Worm (Caenorhabditis elegans) whole organism, L1 larva: Measurements from ENCODE around the gene nep-18.

Experiments
- aha-1 ChIP-seq: fragments of 150-350 bp; optimal IDR thresholded peaks from 2 replicates; lab custom pipeline; 2014; ENCODE audit warnings: missing biosample characterization, missing genetic modification characterization
- fkh-4 ChIP-seq: sonication (generic microtip); optimal IDR thresholded peaks from 2 replicates; lab custom pipeline; 2016; ENCODE audit warnings: missing compliant biosample characterization, missing genetic modification characterization, borderline replicate concordance
- fkh-8 ChIP-seq: sonication (generic microtip); optimal IDR thresholded peaks from 2 replicates; lab custom pipeline; 2016; ENCODE audit warnings: mild to moderate bottlenecking, missing genetic modification characterization, missing compliant biosample characterization
- lir-3 ChIP-seq: sonication (generic microtip); optimal IDR thresholded peaks from 2 replicates; lab custom pipeline; 2016; ENCODE audit warnings: mild to moderate bottlenecking, missing genetic modification characterization, moderate library complexity, missing compliant biosample characterization; ENCODE audit not compliant: poor library complexity
- nhr-237 ChIP-seq: fragments of 150-350 bp; optimal IDR thresholded peaks from 2 replicates; lab custom pipeline; 2014; ENCODE audit warnings: missing biosample characterization, missing genetic modification characterization
- pqm-1 ChIP-seq: sonication (generic microtip); optimal IDR thresholded peaks from 3 replicates; lab custom pipeline; 2017; ENCODE audit warnings: missing biosample characterization, missing genetic modification characterization
- snpc-4 ChIP-seq: fragments of 150-350 bp; optimal IDR thresholded peaks from 2 replicates; lab custom pipeline; 2014; ENCODE audit warnings: missing biosample characterization, missing genetic modification characterization
- swsn-7 ChIP-seq: sonication (generic microtip); optimal IDR thresholded peaks from 2 replicates; lab custom pipeline; 2016; ENCODE audit warnings: missing genetic modification characterization, missing compliant biosample characterization

DNA sequence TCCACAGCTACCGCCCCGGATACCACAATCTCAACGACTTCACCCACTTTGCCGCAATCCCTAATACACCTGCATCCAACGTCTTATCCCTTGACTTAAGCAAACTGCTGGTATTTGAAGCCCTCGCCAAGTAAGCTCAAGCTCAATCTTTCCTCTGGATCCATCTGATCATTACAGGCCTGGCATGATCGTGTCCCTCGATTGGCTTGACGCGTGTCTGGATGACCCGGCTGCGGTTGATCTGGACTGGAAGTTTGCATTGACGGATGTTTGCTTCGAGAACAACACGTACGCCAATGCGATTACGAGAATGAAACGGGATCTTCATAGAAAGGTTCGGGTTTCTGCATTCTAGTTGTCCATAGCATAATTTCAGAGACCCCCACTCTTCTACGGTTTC is 37.1 kb upstream of the nep-18 start:
- TF ChIP-seq aha-1 (tag; lab: Kevin White, UChicago): no peak
- no peak for TF ChIP-seq fkh-8
- TF ChIP-seq nhr-237 (tag; lab: Kevin White, UChicago): no peak
- TF ChIP-seq lir-3 (tag; lab: Kevin White, UChicago): no peak
- no peak for TF ChIP-seq fkh-4 (tag; lab: Kevin White, UChicago)
- no peak for TF ChIP-seq swsn-7 (tag; lab: Kevin White, UChicago)
- TF ChIP-seq snpc-4: no peak
- TF ChIP-seq pqm-1 (tag; lab: Kevin White, UChicago): no peak
